Fruit fly (Drosophila melanogaster) whole organism, embryonic: ENCODE measurements around the gene BORCS5.

Experiments used
- ATbp ChIP-seq: fragments of 200-800 bp; sonication (Bioruptor generic); optimal IDR thresholded peaks from 2 replicates; lab custom pipeline; 2017; ENCODE audit warnings: missing biosample characterization, mild to moderate bottlenecking, missing genetic modification characterization, missing genetic modification reagents
- Bgb ChIP-seq: fragments of 200-800 bp; sonication (Bioruptor generic); IDR thresholded peaks from 2 replicates; pipeline ENCODE4 v1.3.6; 2022; ENCODE audit warnings: missing biosample characterization, missing genetic modification characterization; ENCODE audit not compliant: partially characterized antibody
- BtbVII ChIP-seq: fragments of 200-800 bp; sonication (Bioruptor generic); optimal IDR thresholded peaks from 3 replicates; lab custom pipeline; 2017; ENCODE audit warnings: missing biosample characterization, mild to moderate bottlenecking, missing genetic modification characterization
- CG10979 ChIP-seq: fragments of 200-800 bp; sonication (Bioruptor generic); optimal IDR thresholded peaks from 2 replicates; lab custom pipeline; 2018; ENCODE audit warnings: missing biosample characterization, mild to moderate bottlenecking, missing genetic modification characterization, moderate library complexity
- CG12219 ChIP-seq: fragments of 200-800 bp; sonication (Bioruptor generic); optimal IDR thresholded peaks from 3 replicates; lab custom pipeline; 2018; ENCODE audit warnings: missing biosample characterization, mild to moderate bottlenecking, missing genetic modification characterization
- CG12236 ChIP-seq: fragments of 200-800 bp; sonication (Bioruptor generic); optimal IDR thresholded peaks from 2 replicates; lab custom pipeline; 2016; ENCODE audit warnings: missing biosample characterization, missing genetic modification characterization
- CG15514 ChIP-seq: fragments of 200-800 bp; sonication (Bioruptor generic); optimal IDR thresholded peaks from 3 replicates; lab custom pipeline; 2017; ENCODE audit warnings: missing biosample characterization, missing genetic modification characterization, mild to moderate bottlenecking, moderate library complexity, missing genetic modification reagents
- CG1602 ChIP-seq: fragments of 200-800 bp; sonication (Bioruptor generic); optimal IDR thresholded peaks from 3 replicates; lab custom pipeline; 2016; ENCODE audit warnings: missing biosample characterization, missing genetic modification characterization
- CG1603 ChIP-seq: fragments of 200-800 bp; sonication (Bioruptor generic); optimal IDR thresholded peaks from 2 replicates; lab custom pipeline; 2019; ENCODE audit warnings: missing biosample characterization, mild to moderate bottlenecking, missing genetic modification characterization, moderate library complexity
- CG18599 ChIP-seq: fragments of 200-800 bp; sonication (Bioruptor generic); optimal IDR thresholded peaks from 3 replicates; lab custom pipeline; 2017; ENCODE audit warnings: missing biosample characterization, missing genetic modification characterization, mild to moderate bottlenecking, moderate library complexity, missing genetic modification reagents
- CG2199 ChIP-seq: fragments of 200-800 bp; sonication (Bioruptor generic); IDR thresholded peaks from 3 replicates; pipeline ENCODE4 v1.3.6; 2022; ENCODE audit warnings: missing biosample characterization, missing genetic modification characterization
- CG31388 ChIP-seq: fragments of 200-800 bp; sonication (Bioruptor generic); optimal IDR thresholded peaks from 2 replicates; lab custom pipeline; 2016; ENCODE audit warnings: missing biosample characterization, missing genetic modification characterization
- CG5180 ChIP-seq: fragments of 200-800 bp; sonication (Bioruptor generic); optimal IDR thresholded peaks from 3 replicates; lab custom pipeline; 2017; ENCODE audit warnings: missing biosample characterization, missing genetic modification characterization, mild to moderate bottlenecking, moderate library complexity, missing genetic modification reagents
- CG6175 ChIP-seq: fragments of 200-800 bp; sonication (Bioruptor generic); IDR thresholded peaks from 3 replicates; pipeline ENCODE4 v1.3.6; 2022; ENCODE audit warnings: missing biosample characterization, missing genetic modification characterization
- CG9437 ChIP-seq: fragments of 200-800 bp; sonication (Bioruptor generic); optimal IDR thresholded peaks from 2 replicates; lab custom pipeline; 2018; ENCODE audit warnings: missing biosample characterization, mild to moderate bottlenecking, missing genetic modification characterization
- Camta ChIP-seq: fragments of 200-800 bp; sonication (Bioruptor generic); optimal IDR thresholded peaks from 2 replicates; lab custom pipeline; 2016; ENCODE audit warnings: missing biosample characterization, missing genetic modification characterization
- CoRest ChIP-seq: fragments of 200-800 bp; sonication (Bioruptor generic); optimal IDR thresholded peaks from 3 replicates; lab custom pipeline; 2018; ENCODE audit warnings: missing biosample characterization, mild to moderate bottlenecking, missing genetic modification characterization, moderate library complexity
- Dad ChIP-seq: fragments of 200-800 bp; sonication (Bioruptor generic); optimal IDR thresholded peaks from 3 replicates; lab custom pipeline; 2016; ENCODE audit warnings: missing biosample characterization, missing genetic modification characterization
- Dbx ChIP-seq: fragments of 200-800 bp; sonication (Bioruptor generic); IDR thresholded peaks from 3 replicates; pipeline ENCODE4 v1.3.6; 2022; ENCODE audit warnings: missing biosample characterization, missing genetic modification characterization
- Dip2 ChIP-seq: fragments of 200-800 bp; sonication (Bioruptor generic); IDR thresholded peaks from 2 replicates; pipeline ENCODE4 v1.3.6; 2022; ENCODE audit warnings: missing biosample characterization, missing genetic modification characterization
- Dll ChIP-seq: fragments of 200-800 bp; sonication (Bioruptor generic); IDR thresholded peaks from 4 replicates; pipeline ENCODE4 v1.3.6; 2022; ENCODE audit warnings: missing biosample characterization, missing genetic modification characterization; ENCODE audit not compliant: partially characterized antibody
- GATAe ChIP-seq: fragments of 200-800 bp; sonication (Bioruptor generic); conservative IDR thresholded peaks from 2 replicates; pipeline ENCODE4 v1.3.6; 2022; ENCODE audit warnings: missing biosample characterization, missing genetic modification characterization
- HLH3B ChIP-seq: fragments of 200-800 bp; sonication (Bioruptor generic); IDR thresholded peaks from 2 replicates; pipeline ENCODE4 v1.3.6; 2022; ENCODE audit warnings: missing biosample characterization, missing genetic modification characterization
- Mes4 ChIP-seq: fragments of 200-800 bp; sonication (Bioruptor generic); optimal IDR thresholded peaks from 2 replicates; lab custom pipeline; 2016; ENCODE audit warnings: missing biosample characterization, missing genetic modification characterization
- Side ChIP-seq: fragments of 200-800 bp; sonication (Bioruptor generic); optimal IDR thresholded peaks from 2 replicates; lab custom pipeline; 2016; ENCODE audit warnings: missing biosample characterization, missing genetic modification characterization
- Sox102F ChIP-seq: fragments of 200-800 bp; sonication (Bioruptor generic); optimal IDR thresholded peaks from 2 replicates; lab custom pipeline; 2018; ENCODE audit warnings: missing biosample characterization, mild to moderate bottlenecking, missing genetic modification characterization, moderate library complexity
- Sry-β ChIP-seq: fragments of 200-800 bp; sonication (Bioruptor generic); optimal IDR thresholded peaks from 2 replicates; lab custom pipeline; 2018; ENCODE audit warnings: missing biosample characterization, mild to moderate bottlenecking, missing genetic modification characterization, moderate library complexity
- Taf1 ChIP-seq: fragments of 200-800 bp; sonication (Bioruptor generic); IDR thresholded peaks from 2 replicates; pipeline ENCODE4 v1.3.6; 2022; ENCODE audit warnings: missing biosample characterization, missing genetic modification characterization
- Trl ChIP-seq, 3 experiments: fragments of >200 bp in 2 of 3; fragments of 200-800 bp in 1 of 3; sonication (Bioruptor generic) in 1 of 3; optimal IDR thresholded peaks; 2 replicates in 1 of 3; 3 replicates in 2 of 3; lab custom pipeline; 2016 to 2017; ENCODE audit warnings: missing biosample characterization in 1 of 3, missing genetic modification characterization in 1 of 3
- Usf ChIP-seq: fragments of 200-800 bp; sonication (Bioruptor generic); optimal IDR thresholded peaks from 2 replicates; lab custom pipeline; 2017; ENCODE audit warnings: missing genotype, missing biosample characterization, missing genetic modification characterization
- al ChIP-seq: fragments of 200-800 bp; sonication (Bioruptor generic); IDR thresholded peaks from 2 replicates; pipeline ENCODE4 v1.3.6; 2022; ENCODE audit warnings: missing biosample characterization, missing genetic modification characterization
- aop ChIP-seq: fragments of 200-800 bp; sonication (Bioruptor generic); IDR thresholded peaks from 2 replicates; pipeline ENCODE4 v1.3.6; 2022; ENCODE audit warnings: missing biosample characterization, missing genetic modification characterization
- bigmax ChIP-seq: fragments of 200-800 bp; sonication (Bioruptor generic); optimal IDR thresholded peaks from 2 replicates; lab custom pipeline; 2018; ENCODE audit warnings: missing biosample characterization, mild to moderate bottlenecking, missing genetic modification characterization
- chinmo ChIP-seq: fragments of 200-800 bp; sonication (Bioruptor generic); IDR thresholded peaks from 4 replicates; pipeline ENCODE4 v1.3.6; 2022; ENCODE audit warnings: missing biosample characterization, missing genetic modification characterization; ENCODE audit not compliant: partially characterized antibody
- chm ChIP-seq: fragments of 200-800 bp; sonication (Bioruptor generic); IDR thresholded peaks from 2 replicates; pipeline ENCODE4 v1.3.6; 2022; ENCODE audit warnings: missing biosample characterization, missing genetic modification characterization
- corto ChIP-seq: fragments of 200-800 bp; sonication (Bioruptor generic); optimal IDR thresholded peaks from 2 replicates; lab custom pipeline; 2016; ENCODE audit warnings: missing biosample characterization, mild to moderate bottlenecking, missing genetic modification characterization, moderate library complexity
- danr ChIP-seq: fragments of 200-800 bp; sonication (Bioruptor generic); IDR thresholded peaks from 2 replicates; pipeline ENCODE4 v1.3.6; 2022; ENCODE audit warnings: missing biosample characterization, missing genetic modification characterization
- dysf ChIP-seq: fragments of 200-800 bp; sonication (Bioruptor generic); IDR thresholded peaks from 3 replicates; pipeline ENCODE4 v1.3.6; 2022; ENCODE audit warnings: missing biosample characterization, missing genetic modification characterization
- ems ChIP-seq: fragments of 200-800 bp; sonication (Bioruptor generic); optimal IDR thresholded peaks from 3 replicates; lab custom pipeline; 2016; ENCODE audit warnings: missing biosample characterization, missing genetic modification characterization
- knrl ChIP-seq: fragments of 200-800 bp; sonication (Bioruptor generic); IDR thresholded peaks from 3 replicates; pipeline ENCODE4 v1.3.6; 2022; ENCODE audit warnings: missing biosample characterization, missing genetic modification characterization; ENCODE audit not compliant: partially characterized antibody
- lola ChIP-seq, 3 experiments: fragments of >200 bp in 2 of 3; fragments of 200-800 bp in 1 of 3; sonication (Bioruptor generic) in 1 of 3; optimal IDR thresholded peaks; 2 replicates each; lab custom pipeline; 2017 to 2019; ENCODE audit warnings: missing biosample characterization in 3 of 3, missing genetic modification characterization in 3 of 3, mild to moderate bottlenecking in 1 of 3, moderate library complexity in 1 of 3
- mam ChIP-seq: fragments of 200-800 bp; sonication (Bioruptor generic); optimal IDR thresholded peaks from 3 replicates; lab custom pipeline; 2016; ENCODE audit warnings: missing biosample characterization, missing genetic modification characterization
- pfk ChIP-seq: fragments of 200-800 bp; sonication (Bioruptor generic); optimal IDR thresholded peaks from 2 replicates; lab custom pipeline; 2018; ENCODE audit warnings: missing biosample characterization, mild to moderate bottlenecking, missing genetic modification characterization, moderate library complexity
- pum ChIP-seq: fragments of 200-800 bp; sonication (Bioruptor generic); optimal IDR thresholded peaks from 2 replicates; lab custom pipeline; 2016; ENCODE audit warnings: missing biosample characterization, missing genetic modification characterization
- row ChIP-seq: fragments of 200-800 bp; sonication (Bioruptor generic); IDR thresholded peaks from 3 replicates; pipeline ENCODE4 v1.3.6; 2022; ENCODE audit warnings: missing biosample characterization, missing genetic modification characterization
- sob ChIP-seq: fragments of 200-800 bp; sonication (Bioruptor generic); IDR thresholded peaks from 2 replicates; pipeline ENCODE4 v1.3.6; 2022; ENCODE audit warnings: missing biosample characterization, missing genetic modification characterization
- trh ChIP-seq: fragments of 200-800 bp; sonication (Bioruptor generic); optimal IDR thresholded peaks from 2 replicates; lab custom pipeline; 2016; ENCODE audit warnings: missing biosample characterization, missing genetic modification characterization
- tup ChIP-seq: fragments of 200-800 bp; sonication (Bioruptor generic); optimal IDR thresholded peaks from 2 replicates; lab custom pipeline; 2016; ENCODE audit warnings: missing biosample characterization, mild to moderate bottlenecking, missing genetic modification characterization, moderate library complexity
- usp ChIP-seq: fragments of >200 bp; optimal IDR thresholded peaks from 2 replicates; lab custom pipeline; 2017; ENCODE audit warnings: missing biosample characterization, missing genetic modification characterization
- zen ChIP-seq: fragments of 200-800 bp; sonication (Bioruptor generic); optimal IDR thresholded peaks from 3 replicates; lab custom pipeline; 2018; ENCODE audit warnings: missing biosample characterization, mild to moderate bottlenecking, missing genetic modification characterization, moderate library complexity

The BORCS5 gene

dm6 chrX:11915154-11915593 lies 42.6 kb upstream of the BORCS5 start (continued):
- TF ChIP-seq Dip2 (GFP tag; lab: Robert Waterston, UW) (0 out of 2 replicates have a peak, but pooled peaks have one; percentile 34), CG12219 (peak; percentile 85), danr (GFP tag; lab: Robert Waterston, UW) (peak; percentile 85), CG12236 (GFP tag; lab: Kevin White, UChicago) (no peak), Camta (GFP tag; lab: Kevin White, UChicago) (no peak), ems (GFP tag; lab: Kevin White, UChicago) (peak; percentile 44), aop (0 out of 2 replicates have a peak, but pooled peaks have one; percentile 46), CG1602 (peak; percentile 79), Sox102F (GFP tag; lab: Kevin White, UChicago) (peak; percentile 89), pfk (GFP tag; lab: Kevin White, UChicago) (peak; percentile 14), Usf (GFP tag; lab: Kevin White, UChicago) (peak; percentile 87), al (GFP tag; lab: Robert Waterston, UW) (peak; percentile 82), CG9437 (GFP tag; lab: Kevin White, UChicago) (peak; percentile 85), Dbx (peak; percentile 82), CG5180 (GFP tag; lab: Kevin White, UChicago) (peak; percentile 83), Bgb (no peak), CG31388 (peak; percentile 6), sob (GFP tag; lab: Robert Waterston, UW) (peak; percentile 81), mam (peak; percentile 2), CG2199 (GFP tag; lab: Robert Waterston, UW) (peak; percentile 72; the same call in 1 of the 3 replicates), ATbp (peak; percentile 89), bigmax (GFP tag; lab: Kevin White, UChicago) (no peak), CG6175 (GFP tag; lab: Robert Waterston, UW) (peak; percentile 92), pum (GFP tag; lab: Kevin White, UChicago) (peak; percentile 37), CoRest (peak; percentile 95), Taf1 (GFP tag; lab: Robert Waterston, UW) (peak; percentile 59; the same call in 1 of the 2 replicates), CG10979 (tag; lab: Kevin White, UChicago) (peak; percentile 95), row (GFP tag; lab: Robert Waterston, UW) (peak; percentile 91), zen (peak; percentile 93), dysf (GFP tag; lab: Robert Waterston, UW) (peak; percentile 93), CG15514 (GFP tag; lab: Kevin White, UChicago) (peak; percentile 48), BtbVII (GFP tag; lab: Kevin White, UChicago) (peak; percentile 85), corto (no peak), Dll (GFP tag; lab: Robert Waterston, UW) (no peak), knrl (no peak), usp (no peak), CG1603 (peak; percentile 13), HLH3B (GFP tag; lab: Robert Waterston, UW) (peak; percentile 82), chinmo (GFP tag; lab: Robert Waterston, UW) (peak; percentile 86), tup (GFP tag; lab: Kevin White, UChicago) (peak; percentile 7), Sry-β (GFP tag; lab: Kevin White, UChicago) (peak; percentile 33), Trl (optimal IDR thresholded peaks at IDR 0.05; lab: Kevin White, UChicago) (no peak), Trl (GFP tag; optimal IDR thresholded peaks at IDR 0.05; lab: Kevin White, UChicago) (no peak), CG18599 (peak; percentile 89), Side (GFP tag; lab: Kevin White, UChicago) (no peak), Dad (no peak), chm (GFP tag; lab: Robert Waterston, UW) (no peak), GATAe (peak; percentile 47), lola (GFP tag; optimal IDR thresholded peaks at IDR 0.05; lab: Kevin White, UChicago) (peak in 1 of 3 experiments; percentile 95), Mes4 (GFP tag; lab: Kevin White, UChicago) (no peak), trh (peak; percentile 50)
